Worm (Caenorhabditis elegans): ENCODE measurements around the gene gpa-5.

Gene gpa-5

ce11 chrX:2152062-2152461, 31.2 kb upstream of the gpa-5 start:
- TF ChIP-seq snpc-4 (tag; optimal IDR thresholded peaks at IDR 0.05) (no peak), F26F4.8 (GFP tag; conservative IDR thresholded peaks at IDR 0.05) (no peak), hlh-30 (tag; optimal IDR thresholded peaks at IDR 0.05; ENCODE audit: insufficient read depth) (peak; percentile 23)

ce11 chrX:2150006-2150405, 29.1 kb upstream of the gpa-5 start, which contains the start of gene npax-2:
npax-2 (minus strand) TSS chrX:2150106.
- TF ChIP-seq hlh-30 (tag; optimal IDR thresholded peaks at IDR 0.05; ENCODE audit: insufficient read depth) (no peak), zfp-3 (GFP tag; conservative IDR thresholded peaks at IDR 0.05) (no peak), ama-1 (optimal IDR thresholded peaks at IDR 0.05) (no peak)

- TF ChIP-seq nhr-28 (tag; optimal IDR thresholded peaks at IDR 0.05) (peak; percentile 11), nhr-77 (tag; optimal IDR thresholded peaks at IDR 0.05) (no peak), nhr-6 (tag; optimal IDR thresholded peaks at IDR 0.05) (no peak), zag-1 (tag; optimal IDR thresholded peaks at IDR 0.05) (no peak)
These were observed 24.8 kb upstream of the gpa-5 start, which contains the start of gene dpy-3 for ce11 chrX:2145629-2146028. dpy-3 (minus strand) TSS chrX:2145647.

ce11 chrX:2144875-2145274, 24.0 kb upstream of the gpa-5 start:
- TF ChIP-seq vab-7 (GFP tag; IDR thresholded peaks at IDR 0.05) (no peak), set-16 (GFP tag; IDR thresholded peaks at IDR 0.05) (peak; percentile 94), unc-130 (GFP tag; optimal IDR thresholded peaks at IDR 0.05) (no peak), snpc-1.2 (GFP tag; IDR thresholded peaks at IDR 0.05) (no peak), duxl-1 (tag; optimal IDR thresholded peaks at IDR 0.05; ENCODE audit: poor library complexity) (no peak), ztf-7 (tag; optimal IDR thresholded peaks at IDR 0.05) (no peak), hmg-1.1 (GFP tag; IDR thresholded peaks at IDR 0.05) (no peak)

- TF ChIP-seq lsy-2 (tag; optimal IDR thresholded peaks at IDR 0.05) = peak in 1 of 2 experiments; percentile 23
- no peak for TF ChIP-seq hlh-11 (tag; optimal IDR thresholded peaks at IDR 0.05)
- peak; percentile 39 for TF ChIP-seq duxl-1 (tag; optimal IDR thresholded peaks at IDR 0.05; ENCODE audit: poor library complexity)
These were observed 23.4 kb upstream of the gpa-5 start for ce11 chrX:2144236-2144635.

ce11 chrX:2140610-2141009, 19.7 kb upstream of the gpa-5 start:
- TF ChIP-seq hmg-1.1 (GFP tag; IDR thresholded peaks at IDR 0.05) = peak; percentile 41; the same call in 1 of the 2 replicates
- peak in 1 of 2 experiments; percentile 39 for TF ChIP-seq mdl-1 (tag; optimal IDR thresholded peaks at IDR 0.05)
- peak; percentile 27 for TF ChIP-seq mep-1 (tag; optimal IDR thresholded peaks at IDR 0.05)
- TF ChIP-seq aha-1 (tag) = peak; percentile 92
- no peak for TF ChIP-seq ztf-7 (tag; optimal IDR thresholded peaks at IDR 0.05)

ce11 chrX:2138923-2139322, 18.1 kb upstream of the gpa-5 start:
- peak; percentile 13 for TF ChIP-seq hlh-30 (tag; optimal IDR thresholded peaks at IDR 0.05; ENCODE audit: insufficient read depth)
- TF ChIP-seq hif-1 (tag; optimal IDR thresholded peaks at IDR 0.05) = peak in 1 of 2 experiments; percentile 9
- TF ChIP-seq dve-1 (tag; optimal IDR thresholded peaks at IDR 0.05; ENCODE audit: insufficient read depth) = no peak
- TF ChIP-seq nhr-11 (tag; optimal IDR thresholded peaks at IDR 0.05) = peak; percentile 58
- peak in 1 of 2 experiments; percentile 39 for TF ChIP-seq unc-62 (GFP tag; optimal IDR thresholded peaks at IDR 0.05 in 1 of 2)
- no peak for TF ChIP-seq unc-62 (tag; optimal IDR thresholded peaks at IDR 0.05)
- no peak for TF ChIP-seq F44E2.7 (GFP tag; IDR thresholded peaks at IDR 0.05)
- TF ChIP-seq mdl-1 (tag; optimal IDR thresholded peaks at IDR 0.05) = peak in 1 of 2 experiments; percentile 15
- TF ChIP-seq nhr-42 (GFP tag; IDR thresholded peaks at IDR 0.05) = no peak
- peak; percentile 43 for TF ChIP-seq hlh-11 (tag; optimal IDR thresholded peaks at IDR 0.05)
- peak in 1 of 2 experiments; percentile 10 for TF ChIP-seq daf-16 (GFP tag; optimal IDR thresholded peaks at IDR 0.05)
- no peak for TF ChIP-seq daf-16 (tag; optimal IDR thresholded peaks at IDR 0.05)
- TF ChIP-seq fkh-10 (GFP tag; optimal IDR thresholded peaks at IDR 0.05) = peak; percentile 67
